Worm (Caenorhabditis elegans) whole organism, L2 larva: ENCODE measurements around the gene srlf-3.

Experiments used
- C34F6.9 ChIP-seq: fragments of 150-350 bp; optimal IDR thresholded peaks from 2 replicates; lab custom pipeline; 2014; ENCODE audit warnings: missing biosample characterization, missing genetic modification characterization
- F13H6.1 ChIP-seq: sonication (generic microtip); optimal IDR thresholded peaks from 2 replicates; lab custom pipeline; 2016; ENCODE audit warnings: missing genetic modification characterization, missing compliant biosample characterization
- R02D3.7 ChIP-seq: fragments of 150-350 bp; optimal IDR thresholded peaks from 2 replicates; lab custom pipeline; 2014; ENCODE audit warnings: missing biosample characterization, missing genetic modification characterization
- alr-1 ChIP-seq: fragments of 150-350 bp; optimal IDR thresholded peaks from 2 replicates; lab custom pipeline; 2014; ENCODE audit warnings: missing biosample characterization, missing genetic modification characterization
- aly-2 ChIP-seq: fragments of 150-350 bp; optimal IDR thresholded peaks from 2 replicates; lab custom pipeline; 2014; ENCODE audit warnings: missing biosample characterization, missing genetic modification characterization
- ama-1 ChIP-seq: fragments of 150-350 bp; optimal IDR thresholded peaks from 2 replicates; lab custom pipeline; 2018; ENCODE audit warnings: inconsistent platforms
- blmp-1 ChIP-seq: sonication (generic microtip); optimal IDR thresholded peaks from 2 replicates; lab custom pipeline; 2017; ENCODE audit warnings: missing genetic modification characterization, mild to moderate bottlenecking, missing compliant biosample characterization, antibody characterized with exemption, moderate library complexity; ENCODE audit not compliant: insufficient read depth
- ceh-16 ChIP-seq: fragments of 150-350 bp; optimal IDR thresholded peaks from 2 replicates; lab custom pipeline; 2014; ENCODE audit warnings: missing biosample characterization, missing genetic modification characterization
- ceh-82 ChIP-seq: fragments of 150-350 bp; optimal IDR thresholded peaks from 2 replicates; lab custom pipeline; 2014; ENCODE audit warnings: missing biosample characterization, missing genetic modification characterization
- crh-2 ChIP-seq: sonication (generic microtip); optimal IDR thresholded peaks from 2 replicates; lab custom pipeline; 2017; ENCODE audit warnings: missing biosample characterization, missing genetic modification characterization
- dmd-4 ChIP-seq: sonication (generic microtip); optimal IDR thresholded peaks from 2 replicates; lab custom pipeline; 2017; ENCODE audit warnings: missing biosample characterization, missing genetic modification characterization
- egl-27 ChIP-seq: sonication (generic microtip); optimal IDR thresholded peaks from 3 replicates; lab custom pipeline; 2017; ENCODE audit warnings: missing biosample characterization, missing genetic modification reagents, missing genetic modification characterization
- elt-1 ChIP-seq: fragments of 150-350 bp; optimal IDR thresholded peaks from 2 replicates; lab custom pipeline; 2014; ENCODE audit warnings: missing biosample characterization, missing genetic modification characterization
- elt-3 ChIP-seq: sonication (generic microtip); optimal IDR thresholded peaks from 2 replicates; lab custom pipeline; 2017; ENCODE audit warnings: missing biosample characterization, missing genetic modification characterization
- fos-1 ChIP-seq: fragments of 150-350 bp; optimal IDR thresholded peaks from 2 replicates; lab custom pipeline; 2014; ENCODE audit warnings: missing biosample characterization, missing genetic modification characterization
- gmeb-1 ChIP-seq: fragments of 150-350 bp; optimal IDR thresholded peaks from 2 replicates; lab custom pipeline; 2014; ENCODE audit warnings: missing biosample characterization, missing genetic modification characterization
- lin-11 ChIP-seq: fragments of 150-350 bp; sonication (generic microtip); optimal IDR thresholded peaks from 2 replicates; lab custom pipeline; 2014; ENCODE audit warnings: missing biosample characterization, missing genetic modification characterization, inconsistent platforms, mixed read lengths
- lin-13 ChIP-seq: fragments of 150-350 bp; optimal IDR thresholded peaks from 2 replicates; lab custom pipeline; 2014; ENCODE audit warnings: missing biosample characterization, missing genetic modification reagents, missing genetic modification characterization
- lin-39 ChIP-seq: fragments of 150-350 bp; optimal IDR thresholded peaks from 2 replicates; lab custom pipeline; 2014; ENCODE audit warnings: missing biosample characterization, missing genetic modification reagents, missing genetic modification characterization
- lsy-2 ChIP-seq, 2 experiments: fragments of 150-350 bp in 1 of 2; sonication (generic microtip) in 1 of 2; optimal IDR thresholded peaks; 2 replicates each; lab custom pipeline; 2014 to 2017; ENCODE audit warnings: missing biosample characterization in 2 of 2, missing genetic modification characterization in 2 of 2
- mdl-1 ChIP-seq, 2 experiments: fragments of 150-350 bp in 1 of 2; sonication (generic microtip) in 1 of 2; optimal IDR thresholded peaks; 2 replicates each; lab custom pipeline; 2017; ENCODE audit warnings: missing biosample characterization in 2 of 2, missing genetic modification characterization in 2 of 2
- nhr-10 ChIP-seq: sonication (generic microtip); optimal IDR thresholded peaks from 2 replicates; lab custom pipeline; 2017; ENCODE audit warnings: missing biosample characterization, missing genetic modification characterization
- nhr-11 ChIP-seq: fragments of 150-350 bp; optimal IDR thresholded peaks from 2 replicates; lab custom pipeline; 2014; ENCODE audit warnings: missing biosample characterization, missing genetic modification characterization
- nhr-12 ChIP-seq: fragments of 150-350 bp; optimal IDR thresholded peaks from 2 replicates; lab custom pipeline; 2014; ENCODE audit warnings: missing biosample characterization, missing genetic modification characterization
- nhr-129 ChIP-seq: fragments of 150-350 bp; optimal IDR thresholded peaks from 2 replicates; lab custom pipeline; 2014; ENCODE audit warnings: missing biosample characterization, missing genetic modification characterization
- nhr-237 ChIP-seq: fragments of 150-350 bp; optimal IDR thresholded peaks from 2 replicates; lab custom pipeline; 2014; ENCODE audit warnings: missing biosample characterization, missing genetic modification characterization
- nhr-6 ChIP-seq: fragments of 150-350 bp; optimal IDR thresholded peaks from 2 replicates; lab custom pipeline; 2014; ENCODE audit warnings: missing biosample characterization, missing genetic modification characterization
- peb-1 ChIP-seq: fragments of 150-350 bp; optimal IDR thresholded peaks from 2 replicates; lab custom pipeline; 2014; ENCODE audit warnings: missing biosample characterization, missing genetic modification characterization
- sem-4 ChIP-seq: fragments of 150-350 bp; optimal IDR thresholded peaks from 2 replicates; lab custom pipeline; 2014; ENCODE audit warnings: missing biosample characterization, missing genetic modification reagents, missing genetic modification characterization
- sma-3 ChIP-seq: sonication (generic microtip); optimal IDR thresholded peaks from 2 replicates; lab custom pipeline; 2016; ENCODE audit warnings: missing genetic modification reagents, missing genetic modification characterization, missing compliant biosample characterization
- sma-9 ChIP-seq, 2 experiments: fragments of 150-350 bp in 1 of 2; sonication (generic microtip) in 1 of 2; optimal IDR thresholded peaks; 2 replicates each; lab custom pipeline; 2014 to 2016; ENCODE audit warnings: missing genetic modification characterization in 2 of 2, mild to moderate bottlenecking in 1 of 2, missing biosample characterization in 1 of 2, missing compliant biosample characterization in 1 of 2, missing genetic modification reagents in 1 of 2, moderate library complexity in 1 of 2
- snpc-4 ChIP-seq: fragments of 150-350 bp; optimal IDR thresholded peaks from 2 replicates; lab custom pipeline; 2014; ENCODE audit warnings: missing biosample characterization, missing genetic modification characterization
- unc-55 ChIP-seq: fragments of 150-350 bp; sonication (generic microtip); optimal IDR thresholded peaks from 3 replicates; lab custom pipeline; 2014; ENCODE audit warnings: missing biosample characterization, missing genetic modification reagents, missing genetic modification characterization
- zag-1 ChIP-seq: fragments of 150-350 bp; optimal IDR thresholded peaks from 2 replicates; lab custom pipeline; 2014; ENCODE audit warnings: missing biosample characterization, missing genetic modification characterization
- ztf-4 ChIP-seq: fragments of 150-350 bp; optimal IDR thresholded peaks from 2 replicates; lab custom pipeline; 2014; ENCODE audit warnings: missing biosample characterization, missing genetic modification characterization

The srlf-3 gene

ce11 chrIV:8451709-8452248, 35.5 kb upstream of the srlf-3 start, which contains the start of gene eppl-1:
Gene eppl-1, minus strand, starts transcription at chrIV:8451759.
- no peak for TF ChIP-seq ama-1
- no peak for TF ChIP-seq nhr-237 (tag; lab: Kevin White, UChicago)
- TF ChIP-seq elt-1 (tag; lab: Kevin White, UChicago), result no peak
- TF ChIP-seq lin-39 (tag; lab: Kevin White, UChicago), result no peak
- peak; percentile 34 for TF ChIP-seq fos-1
- TF ChIP-seq sma-9 (GFP tag; optimal IDR thresholded peaks at IDR 0.05; lab: Kevin White, UChicago), result peak; percentile 15
- no peak for TF ChIP-seq sma-9 (tag; optimal IDR thresholded peaks at IDR 0.05; lab: Kevin White, UChicago)
- TF ChIP-seq egl-27 (tag; lab: Kevin White, UChicago), result no peak
- no peak for TF ChIP-seq nhr-6 (tag; lab: Kevin White, UChicago)
- TF ChIP-seq, all 48 proteins: peak for 2

ce11 chrIV:8453178-8453577, 34.1 kb upstream of the srlf-3 start:
- TF ChIP-seq fos-1 (peak; percentile 65), crh-2 (tag; lab: Kevin White, UChicago) (peak; percentile 63), lin-13 (GFP tag; lab: Kevin White, UChicago) (no peak), gmeb-1 (tag; lab: Kevin White, UChicago) (peak; percentile 19), nhr-129 (tag; lab: Kevin White, UChicago) (peak; percentile 4), lsy-2 (tag; optimal IDR thresholded peaks at IDR 0.05; lab: Kevin White, UChicago) (no peak), sma-9 (GFP tag; optimal IDR thresholded peaks at IDR 0.05; lab: Kevin White, UChicago) (peak; percentile 55), sma-9 (tag; optimal IDR thresholded peaks at IDR 0.05; lab: Kevin White, UChicago) (no peak)

ce11 chrIV:8454076-8454475, 33.2 kb upstream of the srlf-3 start:
- TF ChIP-seq peb-1 (tag; lab: Kevin White, UChicago), result no peak
- TF ChIP-seq fos-1, result peak; percentile 44
- TF ChIP-seq R02D3.7 (tag; lab: Kevin White, UChicago), result no peak

- TF ChIP-seq nhr-237 (tag; lab: Kevin White, UChicago) (no peak), nhr-6 (tag; lab: Kevin White, UChicago) (no peak), blmp-1 (no peak), mdl-1 (tag; optimal IDR thresholded peaks at IDR 0.05; lab: Kevin White, UChicago) (no peak), nhr-12 (tag; lab: Kevin White, UChicago) (no peak), nhr-10 (tag; lab: Kevin White, UChicago) (no peak), ztf-4 (tag; lab: Kevin White, UChicago) (no peak), aly-2 (tag; lab: Kevin White, UChicago) (no peak), dmd-4 (tag; lab: Kevin White, UChicago) (no peak), unc-55 (GFP tag; lab: Kevin White, UChicago) (no peak), nhr-11 (tag; lab: Kevin White, UChicago) (no peak), lin-11 (no peak), sma-3 (GFP tag; lab: Kevin White, UChicago) (no peak), C34F6.9 (tag; lab: Kevin White, UChicago) (no peak), elt-1 (tag; lab: Kevin White, UChicago) (no peak), snpc-4 (tag; lab: Kevin White, UChicago) (no peak), F13H6.1 (tag; lab: Kevin White, UChicago) (no peak), lsy-2 (tag; optimal IDR thresholded peaks at IDR 0.05; lab: Kevin White, UChicago) (no peak), R02D3.7 (tag; lab: Kevin White, UChicago) (no peak), alr-1 (tag; lab: Kevin White, UChicago) (no peak)
These were observed 30.4 kb upstream of the srlf-3 start, which contains the start of gene syx-4 for ce11 chrIV:8456899-8457298. Gene syx-4, plus strand, starts transcription at chrIV:8457280.

- TF ChIP-seq nhr-10 (tag; lab: Kevin White, UChicago), result no peak
- no peak for TF ChIP-seq lin-39 (tag; lab: Kevin White, UChicago)
- TF ChIP-seq, all 48 proteins: peak for 0
These were observed 27.1 kb upstream of the srlf-3 start, which contains the start of gene ant-1.4 for ce11 chrIV:8460208-8460607. Gene ant-1.4, minus strand, starts transcription at chrIV:8460308.

ce11 chrIV:8461177-8461576, 26.1 kb upstream of the srlf-3 start:
- no peak for TF ChIP-seq crh-2 (tag; lab: Kevin White, UChicago)
- TF ChIP-seq sem-4 (tag; lab: Kevin White, UChicago), result no peak
- no peak for TF ChIP-seq zag-1 (tag; lab: Kevin White, UChicago)
- no peak for TF ChIP-seq ceh-82 (tag; lab: Kevin White, UChicago)
- TF ChIP-seq nhr-11 (tag; lab: Kevin White, UChicago), result no peak
- TF ChIP-seq lin-13 (GFP tag; lab: Kevin White, UChicago), result no peak
- TF ChIP-seq egl-27 (tag; lab: Kevin White, UChicago), result no peak
- TF ChIP-seq blmp-1, result no peak
- no peak for TF ChIP-seq sma-9 (GFP tag; optimal IDR thresholded peaks at IDR 0.05; lab: Kevin White, UChicago)
- no peak for TF ChIP-seq sma-9 (tag; optimal IDR thresholded peaks at IDR 0.05; lab: Kevin White, UChicago)
- TF ChIP-seq ceh-16 (tag; lab: Kevin White, UChicago), result no peak
- TF ChIP-seq nhr-6 (tag; lab: Kevin White, UChicago), result no peak
- TF ChIP-seq elt-3 (tag; lab: Kevin White, UChicago), result no peak
